Worm (Caenorhabditis elegans) whole organism, late embryonic: ENCODE measurements around the gene K06A9.2.
A peak's percentile ranks its signal among the peaks of the same experiment; 100 is the strongest.

Experiments used
- T23F11.4 ChIP-seq: fragments of 200-800 bp; sonication (Bioruptor generic); optimal IDR thresholded peaks from 2 replicates; lab custom pipeline; 2018; ENCODE audit warnings: mild to moderate bottlenecking, missing genetic modification characterization, missing compliant biosample characterization
- Y22D7AL.16 ChIP-seq: sonication (generic microtip); optimal IDR thresholded peaks from 2 replicates; lab custom pipeline; 2016; ENCODE audit warnings: missing genetic modification characterization, missing compliant biosample characterization
- ceh-14 ChIP-seq: sonication (generic microtip); optimal IDR thresholded peaks from 2 replicates; lab custom pipeline; 2016; ENCODE audit warnings: missing genotype, missing genetic modification characterization, missing compliant biosample characterization
- ceh-18 ChIP-seq: sonication (generic microtip); optimal IDR thresholded peaks from 2 replicates; lab custom pipeline; 2016; ENCODE audit warnings: missing genetic modification characterization, missing compliant biosample characterization
- ceh-19 ChIP-seq: fragments of 200-800 bp; sonication (Bioruptor generic); optimal IDR thresholded peaks from 2 replicates; lab custom pipeline; 2018; ENCODE audit warnings: mild to moderate bottlenecking, missing genetic modification characterization, missing compliant biosample characterization
- ceh-2 ChIP-seq: sonication (generic microtip); optimal IDR thresholded peaks from 2 replicates; lab custom pipeline; 2016; ENCODE audit warnings: missing genotype, missing genetic modification characterization, missing compliant biosample characterization
- ceh-22 ChIP-seq: sonication (generic microtip); optimal IDR thresholded peaks from 2 replicates; lab custom pipeline; 2017; ENCODE audit warnings: missing biosample characterization, missing genetic modification characterization
- ceh-24 ChIP-seq: sonication (generic microtip); optimal IDR thresholded peaks from 2 replicates; lab custom pipeline; 2016; ENCODE audit warnings: mild to moderate bottlenecking, missing genetic modification characterization, missing compliant biosample characterization
- ceh-30 ChIP-seq: fragments of 150-350 bp; optimal IDR thresholded peaks from 2 replicates; lab custom pipeline; 2014; ENCODE audit warnings: missing biosample characterization, missing genetic modification characterization
- ceh-31 ChIP-seq: sonication (generic microtip); optimal IDR thresholded peaks from 2 replicates; lab custom pipeline; 2016; ENCODE audit warnings: missing genetic modification characterization, missing compliant biosample characterization
- ceh-34 ChIP-seq: sonication (generic microtip); optimal IDR thresholded peaks from 2 replicates; lab custom pipeline; 2016; ENCODE audit warnings: mild to moderate bottlenecking, missing genetic modification characterization, missing compliant biosample characterization
- ceh-45 ChIP-seq: fragments of 200-800 bp; sonication (Bioruptor generic); IDR thresholded peaks from 2 replicates; pipeline ENCODE4 v1.3.6; 2022; ENCODE audit warnings: missing genetic modification reagents, missing genetic modification characterization, missing compliant biosample characterization
- ceh-6 ChIP-seq: fragments of 200-800 bp; sonication (Bioruptor generic); optimal IDR thresholded peaks from 2 replicates; lab custom pipeline; 2018; ENCODE audit warnings: mild to moderate bottlenecking, missing genetic modification characterization, missing compliant biosample characterization
- che-1 ChIP-seq: sonication (generic microtip); optimal IDR thresholded peaks from 2 replicates; lab custom pipeline; 2016; ENCODE audit warnings: mild to moderate bottlenecking, missing genetic modification characterization, missing compliant biosample characterization
- dve-1 ChIP-seq: sonication (generic microtip); optimal IDR thresholded peaks from 2 replicates; lab custom pipeline; 2017; ENCODE audit warnings: antibody characterized with exemption, mild to moderate bottlenecking, missing genetic modification characterization, missing compliant biosample characterization
- elt-2 ChIP-seq: sonication (generic microtip); optimal IDR thresholded peaks from 2 replicates; lab custom pipeline; 2016; ENCODE audit warnings: missing genetic modification reagents, missing genetic modification characterization, missing compliant biosample characterization
- elt-4 ChIP-seq: sonication (generic microtip); optimal IDR thresholded peaks from 2 replicates; lab custom pipeline; 2016; ENCODE audit warnings: missing genetic modification characterization, missing compliant biosample characterization
- fkh-6 ChIP-seq: sonication (generic microtip); optimal IDR thresholded peaks from 2 replicates; lab custom pipeline; 2016; ENCODE audit warnings: missing genetic modification characterization, missing compliant biosample characterization
- hlh-13 ChIP-seq: fragments of 200-800 bp; sonication (Bioruptor generic); optimal IDR thresholded peaks from 2 replicates; lab custom pipeline; 2018; ENCODE audit warnings: mild to moderate bottlenecking, missing genetic modification characterization, missing compliant biosample characterization
- hlh-15 ChIP-seq: sonication (generic microtip); optimal IDR thresholded peaks from 2 replicates; lab custom pipeline; 2016; ENCODE audit warnings: missing genetic modification characterization, missing compliant biosample characterization
- hlh-30 ChIP-seq: sonication (generic microtip); optimal IDR thresholded peaks from 2 replicates; lab custom pipeline; 2017; ENCODE audit warnings: antibody characterized with exemption, missing genetic modification characterization, missing compliant biosample characterization; ENCODE audit not compliant: insufficient read depth
- hlh-6 ChIP-seq: sonication (generic microtip); optimal IDR thresholded peaks from 2 replicates; lab custom pipeline; 2016; ENCODE audit warnings: missing genotype, missing genetic modification characterization, missing compliant biosample characterization
- mec-3 ChIP-seq: sonication (generic microtip); optimal IDR thresholded peaks from 2 replicates; lab custom pipeline; 2016; ENCODE audit warnings: borderline replicate concordance, missing genetic modification characterization, missing compliant biosample characterization
- nfya-1 ChIP-seq: sonication (generic microtip); optimal IDR thresholded peaks from 2 replicates; lab custom pipeline; 2017; ENCODE audit warnings: missing genetic modification characterization, mild to moderate bottlenecking, missing compliant biosample characterization, antibody characterized with exemption, moderate library complexity
- npax-4 ChIP-seq: sonication (generic microtip); optimal IDR thresholded peaks from 2 replicates; lab custom pipeline; 2016; ENCODE audit warnings: missing genetic modification characterization, missing compliant biosample characterization
- pag-3 ChIP-seq: sonication (generic microtip); optimal IDR thresholded peaks from 2 replicates; lab custom pipeline; 2016; ENCODE audit warnings: missing compliant biosample characterization, missing genetic modification characterization, borderline replicate concordance
- pat-9 ChIP-seq: fragments of 200-800 bp; sonication (Bioruptor generic); optimal IDR thresholded peaks from 2 replicates; lab custom pipeline; 2018; ENCODE audit warnings: mild to moderate bottlenecking, missing genetic modification characterization, moderate library complexity, missing compliant biosample characterization
- pax-1 ChIP-seq: fragments of 150-350 bp; optimal IDR thresholded peaks from 2 replicates; lab custom pipeline; 2014; ENCODE audit warnings: missing biosample characterization, missing genetic modification characterization
- pha-2 ChIP-seq: sonication (generic microtip); optimal IDR thresholded peaks from 2 replicates; lab custom pipeline; 2017; ENCODE audit warnings: mild to moderate bottlenecking, missing genetic modification characterization, missing compliant biosample characterization
- pha-4 ChIP-seq: fragments of 150-350 bp; optimal IDR thresholded peaks from 2 replicates; lab custom pipeline; 2018; ENCODE audit warnings: missing biosample characterization, missing genetic modification reagents, missing genetic modification characterization
- pqm-1 ChIP-seq: sonication (generic microtip); optimal IDR thresholded peaks from 2 replicates; lab custom pipeline; 2016; ENCODE audit warnings: missing genetic modification characterization, missing compliant biosample characterization
- pros-1 ChIP-seq: fragments of 150-350 bp; optimal IDR thresholded peaks from 2 replicates; lab custom pipeline; 2014; ENCODE audit warnings: missing biosample characterization, missing genetic modification reagents, missing genetic modification characterization
- rnt-1 ChIP-seq: sonication (generic microtip); optimal IDR thresholded peaks from 2 replicates; lab custom pipeline; 2016; ENCODE audit warnings: missing genetic modification characterization, missing compliant biosample characterization
- sdc-2 ChIP-seq: sonication (generic microtip); optimal IDR thresholded peaks from 2 replicates; lab custom pipeline; 2016; ENCODE audit warnings: missing genotype, missing genetic modification characterization, missing compliant biosample characterization
- sox-2 ChIP-seq: fragments of 200-800 bp; sonication (Bioruptor generic); IDR thresholded peaks from 2 replicates; pipeline ENCODE4 v1.3.6; 2022; ENCODE audit warnings: missing genetic modification reagents, missing genetic modification characterization, missing compliant biosample characterization
- sox-4 ChIP-seq: sonication (generic microtip); optimal IDR thresholded peaks from 2 replicates; lab custom pipeline; 2017; ENCODE audit warnings: mild to moderate bottlenecking, missing genetic modification characterization, inconsistent platforms, missing compliant biosample characterization
- syd-9 ChIP-seq: sonication (generic microtip); optimal IDR thresholded peaks from 2 replicates; lab custom pipeline; 2016; ENCODE audit warnings: mild to moderate bottlenecking, missing genetic modification characterization, moderate library complexity, missing compliant biosample characterization
- tbx-7 ChIP-seq: sonication (generic microtip); optimal IDR thresholded peaks from 2 replicates; lab custom pipeline; 2016; ENCODE audit warnings: missing genotype, missing genetic modification characterization, missing compliant biosample characterization
- unc-42 ChIP-seq: sonication (generic microtip); optimal IDR thresholded peaks from 2 replicates; lab custom pipeline; 2016; ENCODE audit warnings: missing genotype, missing genetic modification characterization, missing compliant biosample characterization
- unc-55 ChIP-seq: sonication (generic microtip); optimal IDR thresholded peaks from 2 replicates; lab custom pipeline; 2017; ENCODE audit warnings: missing biosample characterization, missing genetic modification reagents, missing genetic modification characterization
- unc-86 ChIP-seq: sonication (generic microtip); optimal IDR thresholded peaks from 2 replicates; lab custom pipeline; 2016; ENCODE audit warnings: missing genetic modification characterization, missing compliant biosample characterization
- zip-5 ChIP-seq: sonication (generic microtip); optimal IDR thresholded peaks from 2 replicates; lab custom pipeline; 2016; ENCODE audit warnings: missing genetic modification characterization, missing compliant biosample characterization
- ztf-16 ChIP-seq: sonication (generic microtip); optimal IDR thresholded peaks from 2 replicates; lab custom pipeline; 2017; ENCODE audit warnings: missing genetic modification characterization, missing compliant biosample characterization

K06A9.2 gene

ce11 chrX:1502914-1503313, 33.3 kb upstream of the K06A9.2 start:
- TF ChIP-seq syd-9 (tag; lab: Kevin White, UChicago) (no peak), pat-9 (tag; lab: Kevin White, UChicago) (no peak), elt-2 (no peak), ceh-34 (tag; lab: Kevin White, UChicago) (no peak), unc-42 (tag; lab: Kevin White, UChicago) (no peak)
- TF ChIP-seq, all 69 proteins: peak for 0

- no peak for TF ChIP-seq sdc-2 (tag; lab: Kevin White, UChicago)
- no peak for TF ChIP-seq ceh-24
- TF ChIP-seq T23F11.4 (GFP tag; lab: Kevin White, UChicago): no peak
- no peak for TF ChIP-seq ceh-45 (GFP tag; lab: Robert Waterston, UW)
- no peak for TF ChIP-seq sox-4
These were observed 32.3 kb upstream of the K06A9.2 start for ce11 chrX:1503698-1504501.

ce11 chrX:1504529-1505080, 31.6 kb upstream of the K06A9.2 start:
- no peak for TF ChIP-seq ceh-2 (tag; lab: Kevin White, UChicago)
- TF ChIP-seq zip-5 (tag; lab: Kevin White, UChicago): no peak
- no peak for TF ChIP-seq unc-55 (GFP tag; lab: Kevin White, UChicago)
- peak; percentile 10 for TF ChIP-seq elt-2
- no peak for TF ChIP-seq unc-42 (tag; lab: Kevin White, UChicago)
- TF ChIP-seq hlh-30 (tag; lab: Kevin White, UChicago): peak; percentile 92
- TF ChIP-seq nfya-1: no peak
- peak; percentile 15 for TF ChIP-seq sdc-2 (tag; lab: Kevin White, UChicago)
- no peak for TF ChIP-seq ceh-22 (tag; lab: Kevin White, UChicago)
- TF ChIP-seq dve-1 (tag; lab: Kevin White, UChicago): no peak
- no peak for TF ChIP-seq pha-2 (tag; lab: Kevin White, UChicago)
- TF ChIP-seq rnt-1: no peak
- TF ChIP-seq hlh-6 (tag; lab: Kevin White, UChicago): peak; percentile 2
- no peak for TF ChIP-seq pag-3 (tag; lab: Kevin White, UChicago)
- no peak for TF ChIP-seq ceh-6 (GFP tag; lab: Kevin White, UChicago)
- no peak for TF ChIP-seq mec-3
- TF ChIP-seq ceh-18: peak; percentile 9
- no peak for TF ChIP-seq npax-4 (tag; lab: Kevin White, UChicago)
- no peak for TF ChIP-seq che-1 (tag; lab: Kevin White, UChicago)
- no peak for TF ChIP-seq hlh-15 (tag; lab: Kevin White, UChicago)
- TF ChIP-seq ceh-30 (tag; lab: Kevin White, UChicago): no peak
- no peak for TF ChIP-seq unc-86
- TF ChIP-seq fkh-6 (tag; lab: Kevin White, UChicago): no peak
- TF ChIP-seq pqm-1: peak; percentile 75
- no peak for TF ChIP-seq pax-1 (tag; lab: Kevin White, UChicago)
- TF ChIP-seq hlh-13: no peak
- no peak for TF ChIP-seq ztf-16 (tag; lab: Kevin White, UChicago)
- no peak for TF ChIP-seq ceh-19
- no peak for TF ChIP-seq pros-1 (tag; lab: Kevin White, UChicago)
- TF ChIP-seq elt-4: no peak
- TF ChIP-seq sox-2 (GFP tag; lab: Robert Waterston, UW): no peak
- no peak for TF ChIP-seq pat-9 (tag; lab: Kevin White, UChicago)
- no peak for TF ChIP-seq ceh-34 (tag; lab: Kevin White, UChicago)
- no peak for TF ChIP-seq pha-4 (tag; lab: Kevin White, UChicago)
- no peak for TF ChIP-seq Y22D7AL.16
- no peak for TF ChIP-seq ceh-31 (tag; lab: Kevin White, UChicago)
- no peak for TF ChIP-seq syd-9 (tag; lab: Kevin White, UChicago)
- no peak for TF ChIP-seq ceh-14 (tag; lab: Kevin White, UChicago)
- TF ChIP-seq ceh-24: no peak
- no peak for TF ChIP-seq sox-4
- TF ChIP-seq tbx-7 (tag; lab: Kevin White, UChicago): no peak
